Fruit fly (Drosophila melanogaster): Measurements from ENCODE around the gene ppk10.

The ppk10 gene

dm6 chr2L:10430802-10431476, 21.3 kb downstream of the ppk10 start, which contains the start of the genes Bug22 and TfIIB (continued):
- TF ChIP-seq Dbx (GFP tag; IDR thresholded peaks at IDR 0.05) (peak; percentile 66; the same call in 2 of the 3 replicates), gsb (GFP tag; IDR thresholded peaks at IDR 0.05) (0 out of 2 replicates have a peak, but pooled peaks have one; percentile 30), CG7928 (GFP tag; optimal IDR thresholded peaks at IDR 0.05) (no peak), Dll (GFP tag; IDR thresholded peaks at IDR 0.05; ENCODE audit: partially characterized antibody) (peak; percentile 55; the same call in 2 of the 4 replicates), stc (GFP tag; IDR thresholded peaks at IDR 0.05) (peak; percentile 65), HLH3B (GFP tag; IDR thresholded peaks at IDR 0.05) (peak; percentile 58), CG12769 (tag; optimal IDR thresholded peaks at IDR 0.05) (no peak), jumu (GFP tag; optimal IDR thresholded peaks at IDR 0.05) (peak; percentile 61), phol (tag; optimal IDR thresholded peaks at IDR 0.05) (peak; percentile 74), E2f2 (GFP tag; IDR thresholded peaks at IDR 0.05) (peak; percentile 41; the same call in 1 of the 2 replicates), ara (GFP tag; IDR thresholded peaks at IDR 0.05) (peak; percentile 38; the same call in 1 of the 2 replicates), Opbp (GFP tag; IDR thresholded peaks at IDR 0.05; ENCODE audit: partially characterized antibody) (no peak), MBD-R2 (GFP tag; IDR thresholded peaks at IDR 0.05) (peak; percentile 89), HmgZ (tag; optimal IDR thresholded peaks at IDR 0.05) (peak; percentile 54), CG8281 (tag; optimal IDR thresholded peaks at IDR 0.05) (no peak), Blimp-1 (GFP tag; optimal IDR thresholded peaks at IDR 0.05) (no peak), CG16779 (GFP tag; IDR thresholded peaks at IDR 0.05) (0 out of 2 replicates have a peak, but pooled peaks have one; percentile 12), CG11696 (GFP tag; IDR thresholded peaks at IDR 0.05) (no peak), CG15073 (GFP tag; optimal IDR thresholded peaks at IDR 0.05) (no peak), ranshi (GFP tag; IDR thresholded peaks at IDR 0.05) (0 out of 2 replicates have a peak, but pooled peaks have one; percentile 64), Taf1 (GFP tag; IDR thresholded peaks at IDR 0.05) (peak; percentile 50; the same call in 1 of the 2 replicates), Adf1 (GFP tag; IDR thresholded peaks at IDR 0.05) (peak; percentile 30; the same call in 1 of the 2 replicates), fd102C (GFP tag; optimal IDR thresholded peaks at IDR 0.05) (no peak), lola (GFP tag; optimal IDR thresholded peaks at IDR 0.05) (peak in 1 of 3 experiments; percentile 54), eve (GFP tag; optimal IDR thresholded peaks at IDR 0.05) (no peak), CG18262 (tag; optimal IDR thresholded peaks at IDR 0.05) (peak; percentile 72), Six4 (GFP tag; optimal IDR thresholded peaks at IDR 0.05) (peak; percentile 55), slou (GFP tag; optimal IDR thresholded peaks at IDR 0.05) (peak; percentile 62), CG7556 (GFP tag; optimal IDR thresholded peaks at IDR 0.05) (peak; percentile 69), Doc3 (GFP tag; IDR thresholded peaks at IDR 0.05; ENCODE audit: partially characterized antibody) (no peak), stwl (tag; optimal IDR thresholded peaks at IDR 0.05) (peak; percentile 64), CG10462 (GFP tag; optimal IDR thresholded peaks at IDR 0.05) (peak; percentile 37), CG4360 (GFP tag; IDR thresholded peaks at IDR 0.05) (peak; percentile 40; the same call in 1 of the 2 replicates), CG8765 (GFP tag; IDR thresholded peaks at IDR 0.05) (no peak), pum (GFP tag; optimal IDR thresholded peaks at IDR 0.05) (peak; percentile 46), CG3847 (GFP tag; IDR thresholded peaks at IDR 0.05) (peak; percentile 73), CG4707 (GFP tag; optimal IDR thresholded peaks at IDR 0.05) (no peak), oc (tag; optimal IDR thresholded peaks at IDR 0.05) (no peak), CG14014 (GFP tag; IDR thresholded peaks at IDR 0.05) (peak; percentile 71), da (GFP tag; optimal IDR thresholded peaks at IDR 0.05) (no peak), CG11723 (GFP tag; optimal IDR thresholded peaks at IDR 0.05) (peak; percentile 94), Med (GFP tag) (peak; percentile 94), chm (GFP tag; IDR thresholded peaks at IDR 0.05) (peak; percentile 65; the same call in 1 of the 2 replicates), sr (GFP tag; IDR thresholded peaks at IDR 0.05) (no peak), tin (GFP tag; optimal IDR thresholded peaks at IDR 0.05) (peak; percentile 67), MESR4 (GFP tag; optimal IDR thresholded peaks at IDR 0.05) (peak; percentile 45), CG9876 (GFP tag; optimal IDR thresholded peaks at IDR 0.05) (peak; percentile 41), ham (GFP tag; IDR thresholded peaks at IDR 0.05) (no peak), grn (GFP tag; optimal IDR thresholded peaks at IDR 0.05) (no peak), CG8478 (optimal IDR thresholded peaks at IDR 0.05) (no peak)

All from whole organism, embryonic.